Worm (Caenorhabditis elegans): ENCODE results near the gene C32C4.3.

The C32C4.3 gene

DNA sequence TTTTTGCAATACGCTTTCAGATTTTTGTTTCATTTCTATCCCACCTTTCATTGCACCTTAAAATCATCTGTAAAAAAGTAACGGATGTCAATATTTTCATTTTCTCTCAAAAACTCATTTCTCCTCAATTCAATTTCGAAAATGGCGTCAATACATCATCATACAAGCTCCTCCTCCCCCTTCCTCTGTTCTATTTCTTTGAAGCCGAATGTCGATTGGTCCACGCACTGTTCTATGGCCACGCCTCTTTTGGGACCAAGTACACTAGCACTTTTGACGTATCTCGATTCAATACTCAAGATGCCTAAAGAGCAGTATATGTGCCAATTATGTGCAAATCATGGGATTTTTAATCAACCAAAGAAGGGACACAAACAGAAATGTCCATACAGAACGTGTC, 14.2 kb downstream of the C32C4.3 start, which contains the start of gene mab-23:
Gene mab-23, plus strand, starts transcription at position 301 of the 400 bp plus-strand sequence.
- TF ChIP-seq cnd-1 (tag; optimal IDR thresholded peaks at IDR 0.05) (no peak), drap-1 (GFP tag; optimal IDR thresholded peaks at IDR 0.05) (no peak), nhr-76 (tag; optimal IDR thresholded peaks at IDR 0.05) (no peak), unc-39 (tag; optimal IDR thresholded peaks at IDR 0.05) (no peak), elt-3 (tag; optimal IDR thresholded peaks at IDR 0.05) (no peak), pha-4 (tag; optimal IDR thresholded peaks at IDR 0.05) (no peak), tbx-8 (GFP tag; optimal IDR thresholded peaks at IDR 0.05) (no peak), nhr-28 (tag; optimal IDR thresholded peaks at IDR 0.05) (no peak), ceh-39 (tag; optimal IDR thresholded peaks at IDR 0.05) (no peak)

DNA sequence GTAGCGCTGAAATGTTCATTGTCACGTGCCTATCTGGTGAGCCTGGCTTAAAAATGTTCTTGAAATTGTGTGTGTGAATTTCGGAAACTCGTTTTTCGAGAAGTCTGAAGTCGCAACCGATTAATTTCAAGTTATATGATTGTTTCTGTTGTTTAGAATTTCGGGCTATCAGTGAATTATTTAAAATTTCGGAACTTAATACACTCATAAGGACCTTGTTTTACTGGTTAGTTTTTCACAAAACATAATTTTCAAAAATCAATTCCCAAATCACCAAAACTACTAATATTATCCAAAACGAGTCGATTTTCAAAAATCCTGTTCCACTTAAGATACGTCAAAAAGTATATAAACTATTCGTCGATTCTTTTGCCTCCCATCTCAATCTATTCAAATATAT, 16.4 kb downstream of the C32C4.3 start:
- no peak for TF ChIP-seq lsy-2 (tag; optimal IDR thresholded peaks at IDR 0.05)
- no peak for TF ChIP-seq sptf-1 (tag; optimal IDR thresholded peaks at IDR 0.05)
- no peak for TF ChIP-seq ham-2 (GFP tag; optimal IDR thresholded peaks at IDR 0.05)
- TF ChIP-seq nhr-28 (tag; optimal IDR thresholded peaks at IDR 0.05) = no peak
- TF ChIP-seq M03D4.4 (tag; optimal IDR thresholded peaks at IDR 0.05) = no peak
- TF ChIP-seq pha-4 (tag; optimal IDR thresholded peaks at IDR 0.05) = no peak
- no peak for TF ChIP-seq nhr-76 (tag; optimal IDR thresholded peaks at IDR 0.05)
- TF ChIP-seq ceh-43 (GFP tag; optimal IDR thresholded peaks at IDR 0.05) = no peak
- no peak for TF ChIP-seq unc-62 (GFP tag; optimal IDR thresholded peaks at IDR 0.05)
- no peak for TF ChIP-seq mls-2 (tag; optimal IDR thresholded peaks at IDR 0.05)
- TF ChIP-seq ceh-83 (GFP tag; optimal IDR thresholded peaks at IDR 0.05) = no peak
- TF ChIP-seq mep-1 (tag; optimal IDR thresholded peaks at IDR 0.05) = no peak
- TF ChIP-seq hlh-1 (tag; optimal IDR thresholded peaks at IDR 0.05) = no peak
- no peak for TF ChIP-seq ces-1 (GFP tag; optimal IDR thresholded peaks at IDR 0.05)
- no peak for TF ChIP-seq nhr-2 (tag; optimal IDR thresholded peaks at IDR 0.05)
- TF ChIP-seq bed-3 (GFP tag; optimal IDR thresholded peaks at IDR 0.05) = no peak
- no peak for TF ChIP-seq ceh-39 (tag; optimal IDR thresholded peaks at IDR 0.05)
- TF ChIP-seq nhr-237 (tag; optimal IDR thresholded peaks at IDR 0.05) = no peak

DNA sequence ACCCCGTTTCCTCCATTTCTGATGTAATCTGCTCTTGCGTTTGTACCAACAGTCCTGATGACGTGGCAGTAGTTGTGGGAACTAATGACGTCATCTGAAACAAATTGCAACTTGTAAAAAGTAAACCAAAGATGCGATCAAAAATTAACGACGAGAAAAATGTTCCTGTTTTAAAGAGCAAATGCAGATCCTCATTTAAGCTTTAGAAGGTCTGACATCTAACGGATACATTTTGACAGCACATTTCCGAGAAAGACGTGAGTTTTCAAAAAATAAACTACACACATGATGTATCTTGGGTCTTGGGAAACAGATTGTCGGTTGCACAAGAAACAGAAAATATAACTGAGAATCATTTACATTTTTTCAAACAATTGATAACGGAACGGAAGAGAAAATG, 31.4 kb downstream of the C32C4.3 start, which contains the start of gene H09F14.1:
Gene H09F14.1, minus strand, starts transcription at position 101 of the 400 bp plus-strand sequence.
- peak; percentile 19 for TF ChIP-seq zip-8 (tag; optimal IDR thresholded peaks at IDR 0.05)
- TF ChIP-seq elt-3 (tag; optimal IDR thresholded peaks at IDR 0.05) = no peak
- no peak for TF ChIP-seq mep-1 (tag; optimal IDR thresholded peaks at IDR 0.05)

ce11 chrV:10602051-10602937, 44.6 kb downstream of the C32C4.3 start, which contains the start of gene H27A22.1:
H27A22.1 (plus strand) TSS chrV:10602555.
- TF ChIP-seq M03D4.4 (tag; optimal IDR thresholded peaks at IDR 0.05) = no peak
- TF ChIP-seq snpc-4 (tag; optimal IDR thresholded peaks at IDR 0.05) = no peak
- TF ChIP-seq nhr-12 (tag; optimal IDR thresholded peaks at IDR 0.05) = no peak
- TF ChIP-seq zip-8 (tag; optimal IDR thresholded peaks at IDR 0.05) = peak; percentile 60
- no peak for TF ChIP-seq drap-1 (GFP tag; optimal IDR thresholded peaks at IDR 0.05)
- peak; percentile 32 for TF ChIP-seq blmp-1 (tag; optimal IDR thresholded peaks at IDR 0.05)
- TF ChIP-seq nhr-2 (tag; optimal IDR thresholded peaks at IDR 0.05) = peak; percentile 6
- no peak for TF ChIP-seq unc-62 (GFP tag; optimal IDR thresholded peaks at IDR 0.05)

ce11 chrV:10598670-10599154, 48.2 kb downstream of the C32C4.3 start, which contains the start of gene scpl-4:
scpl-4 (plus strand) TSS chrV:10599104.
- peak; percentile 36 for TF ChIP-seq zip-8 (tag; optimal IDR thresholded peaks at IDR 0.05)
- TF ChIP-seq nhr-2 (tag; optimal IDR thresholded peaks at IDR 0.05) = no peak

ce11 chrV:10597234-10597633, 49.7 kb downstream of the C32C4.3 start, which contains the start of gene T21C9.13:
T21C9.13 (plus strand) TSS chrV:10597266.
- TF ChIP-seq sem-2 (GFP tag; optimal IDR thresholded peaks at IDR 0.05) (no peak), lsy-2 (tag; optimal IDR thresholded peaks at IDR 0.05) (no peak), unc-120 (tag; optimal IDR thresholded peaks at IDR 0.05; ENCODE audit: poor library complexity, severe bottlenecking) (no peak), elt-1 (tag; optimal IDR thresholded peaks at IDR 0.05; ENCODE audit: borderline replicate concordance, insufficient read depth) (no peak), ceh-83 (GFP tag; optimal IDR thresholded peaks at IDR 0.05) (no peak), cnd-1 (tag; optimal IDR thresholded peaks at IDR 0.05) (no peak)
